Fruit fly (Drosophila melanogaster): ENCODE data around the gene CG13994.
A peak's percentile ranks its signal among the peaks of the same experiment; 100 is the strongest.

The CG13994 gene

DNA sequence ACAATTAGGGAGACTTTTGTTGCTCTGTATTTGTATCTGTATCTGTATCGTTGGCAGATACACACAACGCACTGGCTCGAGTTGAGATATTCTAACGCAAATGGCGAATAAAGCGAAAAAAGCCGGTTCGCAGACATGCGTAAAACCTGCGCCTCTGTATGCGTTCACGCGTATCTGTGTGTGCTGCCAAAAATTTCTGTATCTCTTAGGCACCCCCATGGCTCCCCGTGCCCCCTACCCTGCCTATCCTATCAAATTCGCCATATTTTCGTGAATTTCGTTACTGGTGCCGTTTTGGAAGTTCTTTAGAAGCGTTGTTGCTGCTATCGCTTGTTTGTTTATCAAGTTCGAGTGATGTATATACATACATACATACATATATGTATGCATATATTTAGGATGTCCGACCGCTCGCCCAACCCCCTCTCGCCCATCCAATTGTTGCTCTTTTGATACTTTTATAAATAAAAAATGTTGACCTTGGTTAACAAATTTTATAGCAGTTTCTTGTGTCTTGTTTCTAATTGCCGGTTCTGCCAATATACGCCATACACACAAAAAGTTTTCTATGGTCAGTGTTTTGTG, 23.0 kb downstream of the CG13994 start (continued):
- no peak for TF ChIP-seq gt (GFP tag; IDR thresholded peaks at IDR 0.05)
- TF ChIP-seq Mad (GFP tag; optimal IDR thresholded peaks at IDR 0.05), result no peak
- TF ChIP-seq CG1024 (GFP tag; IDR thresholded peaks at IDR 0.05), result no peak
- 0 out of 3 replicates have a peak, but pooled peaks have one; percentile 34 for TF ChIP-seq CG6175 (GFP tag; IDR thresholded peaks at IDR 0.05)
- TF ChIP-seq CG8765 (GFP tag; IDR thresholded peaks at IDR 0.05), result no peak
- TF ChIP-seq pb (GFP tag; optimal IDR thresholded peaks at IDR 0.05), result no peak
- peak; percentile 59; the same call in 1 of the 2 replicates for TF ChIP-seq CG9932 (GFP tag; IDR thresholded peaks at IDR 0.05)
- TF ChIP-seq CG3407 (GFP tag; optimal IDR thresholded peaks at IDR 0.05), result no peak
- TF ChIP-seq nau (GFP tag; optimal IDR thresholded peaks at IDR 0.05), result no peak
- TF ChIP-seq CG34376 (GFP tag; optimal IDR thresholded peaks at IDR 0.05), result no peak
- no peak for TF ChIP-seq yki (optimal IDR thresholded peaks at IDR 0.05)
- TF ChIP-seq CG8089 (GFP tag; optimal IDR thresholded peaks at IDR 0.05), result no peak
- no peak for TF ChIP-seq Optix (GFP tag; IDR thresholded peaks at IDR 0.05)
- no peak for TF ChIP-seq bsh (GFP tag; optimal IDR thresholded peaks at IDR 0.05)
- no peak for TF ChIP-seq nerfin-1 (tag; optimal IDR thresholded peaks at IDR 0.05)
- TF ChIP-seq eve (GFP tag; optimal IDR thresholded peaks at IDR 0.05), result no peak
- TF ChIP-seq Deaf1 (tag; optimal IDR thresholded peaks at IDR 0.05), result peak; percentile 59
- peak; percentile 98 for TF ChIP-seq rib (GFP tag; IDR thresholded peaks at IDR 0.05)
- TF ChIP-seq esg (GFP tag; conservative IDR thresholded peaks at IDR 0.05), result no peak
- no peak for TF ChIP-seq ato (GFP tag; IDR thresholded peaks at IDR 0.05; ENCODE audit: partially characterized antibody)
- TF ChIP-seq Hr78 (GFP tag; optimal IDR thresholded peaks at IDR 0.05), result no peak
- peak; percentile 90 for TF ChIP-seq CG10543 (GFP tag; optimal IDR thresholded peaks at IDR 0.05)
- TF ChIP-seq CG6683 (GFP tag; optimal IDR thresholded peaks at IDR 0.05), result no peak
- peak; percentile 80 for TF ChIP-seq crol (GFP tag; IDR thresholded peaks at IDR 0.05)
- TF ChIP-seq Tbp (GFP tag; optimal IDR thresholded peaks at IDR 0.05), result no peak
- TF ChIP-seq CG34422 (GFP tag; IDR thresholded peaks at IDR 0.05), result peak; percentile 20; the same call in 1 of the 3 replicates
- no peak for TF ChIP-seq Bteb2 (GFP tag; optimal IDR thresholded peaks at IDR 0.05)
- TF ChIP-seq Ravus (GFP tag; IDR thresholded peaks at IDR 0.05), result no peak
- TF ChIP-seq HLHmδ (GFP tag; optimal IDR thresholded peaks at IDR 0.05), result no peak
- TF ChIP-seq CG2712 (tag; optimal IDR thresholded peaks at IDR 0.05), result no peak
- no peak for TF ChIP-seq D (optimal IDR thresholded peaks at IDR 0.05)
- no peak for TF ChIP-seq D (GFP tag; optimal IDR thresholded peaks at IDR 0.05)
- TF ChIP-seq lola (GFP tag; optimal IDR thresholded peaks at IDR 0.05), result no peak
- no peak for TF ChIP-seq CG10959 (GFP tag; IDR thresholded peaks at IDR 0.05)
- no peak for TF ChIP-seq psq (GFP tag; optimal IDR thresholded peaks at IDR 0.05)
- no peak for TF ChIP-seq CG6791 (GFP tag; IDR thresholded peaks at IDR 0.05; ENCODE audit: partially characterized antibody)
- TF ChIP-seq CG4730 (GFP tag; IDR thresholded peaks at IDR 0.05), result no peak
- no peak for TF ChIP-seq lilli (GFP tag; optimal IDR thresholded peaks at IDR 0.05)
- no peak for TF ChIP-seq chn (GFP tag; optimal IDR thresholded peaks at IDR 0.05)
- TF ChIP-seq CG15601 (tag; optimal IDR thresholded peaks at IDR 0.05), result no peak
- TF ChIP-seq usp (GFP tag; optimal IDR thresholded peaks at IDR 0.05), result no peak
- TF ChIP-seq ro (GFP tag; IDR thresholded peaks at IDR 0.05), result no peak
- TF ChIP-seq Fer2 (tag; optimal IDR thresholded peaks at IDR 0.05), result no peak
- no peak for TF ChIP-seq CG8281 (tag; optimal IDR thresholded peaks at IDR 0.05)
- no peak for TF ChIP-seq grn (GFP tag; optimal IDR thresholded peaks at IDR 0.05)
- TF ChIP-seq CG7963 (GFP tag; IDR thresholded peaks at IDR 0.05; ENCODE audit: partially characterized antibody), result no peak
- peak; percentile 18 for TF ChIP-seq schlank (tag; optimal IDR thresholded peaks at IDR 0.05)
- no peak for TF ChIP-seq unpg (GFP tag; optimal IDR thresholded peaks at IDR 0.05)
- no peak; the same call in 1 of the 2 replicates for TF ChIP-seq inv (GFP tag; IDR thresholded peaks at IDR 0.05; ENCODE audit: partially characterized antibody)
- peak; percentile 58 for TF ChIP-seq scrt (GFP tag; optimal IDR thresholded peaks at IDR 0.05)
- TF ChIP-seq Lim3 (GFP tag; IDR thresholded peaks at IDR 0.05), result no peak

Data from whole organism, embryonic.